Fruit fly (Drosophila melanogaster): ENCODE measurements around the gene f-cup.
A peak's percentile ranks its signal among the peaks of the same experiment; 100 is the strongest.

Gene f-cup

DNA sequence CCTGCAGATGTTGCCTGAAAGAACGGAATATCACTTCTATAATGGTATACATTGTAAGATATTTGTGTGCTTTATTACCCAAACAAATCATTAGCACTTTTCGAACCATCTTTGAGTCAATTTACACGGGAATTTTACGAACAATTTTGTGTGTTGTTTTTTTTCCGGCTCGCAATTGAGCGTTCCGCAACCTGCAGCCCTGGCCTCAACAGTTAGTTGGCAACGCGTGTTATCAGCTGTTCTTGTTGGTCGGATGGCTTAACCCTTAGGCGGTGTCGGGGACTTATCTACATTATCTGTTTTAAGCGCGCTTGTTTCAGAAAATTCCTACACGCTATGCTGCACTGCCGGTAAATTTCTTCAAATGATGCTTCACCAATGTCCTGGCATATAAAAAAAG, 10.0 kb upstream of the f-cup start (continued):
- TF ChIP-seq Ets21C (GFP tag; optimal IDR thresholded peaks at IDR 0.05) (no peak), CG3032 (tag; optimal IDR thresholded peaks at IDR 0.05) (no peak), Eip75B (GFP tag; optimal IDR thresholded peaks at IDR 0.05) (no peak), Met (GFP tag; optimal IDR thresholded peaks at IDR 0.05) (no peak), dsx (GFP tag; optimal IDR thresholded peaks at IDR 0.05; ENCODE audit: poor library complexity, severe bottlenecking) (no peak), CG31627 (GFP tag; optimal IDR thresholded peaks at IDR 0.05) (peak; percentile 17), CG11294 (GFP tag; IDR thresholded peaks at IDR 0.05) (no peak), net (GFP tag; optimal IDR thresholded peaks at IDR 0.05) (no peak), CG15336 (GFP tag; IDR thresholded peaks at IDR 0.05) (0 out of 2 replicates have a peak, but pooled peaks have one; percentile 26), CG8319 (GFP tag; optimal IDR thresholded peaks at IDR 0.05) (no peak), Ets96B (tag; optimal IDR thresholded peaks at IDR 0.05) (peak; percentile 6), CG16779 (tag; optimal IDR thresholded peaks at IDR 0.05) (no peak), esn (GFP tag; optimal IDR thresholded peaks at IDR 0.05) (peak; percentile 33), fd85E (GFP tag; optimal IDR thresholded peaks at IDR 0.05) (no peak), svp (GFP tag) (peak; percentile 73), CG8632 (GFP tag; optimal IDR thresholded peaks at IDR 0.05) (no peak), CG8119 (GFP tag; IDR thresholded peaks at IDR 0.05) (no peak), salr (GFP tag; optimal IDR thresholded peaks at IDR 0.05) (no peak), Blimp-1 (GFP tag; optimal IDR thresholded peaks at IDR 0.05) (no peak), topi (GFP tag; optimal IDR thresholded peaks at IDR 0.05) (no peak), Sox15 (GFP tag; optimal IDR thresholded peaks at IDR 0.05) (no peak), CG6808 (GFP tag; optimal IDR thresholded peaks at IDR 0.05) (no peak), ss (GFP tag; optimal IDR thresholded peaks at IDR 0.05) (no peak), acj6 (GFP tag; optimal IDR thresholded peaks at IDR 0.05) (no peak), Gug (GFP tag; IDR thresholded peaks at IDR 0.05) (no peak), pdm3 (GFP tag; optimal IDR thresholded peaks at IDR 0.05) (peak; percentile 12), CG6276 (GFP tag; optimal IDR thresholded peaks at IDR 0.05) (no peak), Hr39 (GFP tag; optimal IDR thresholded peaks at IDR 0.05) (peak; percentile 11), vri (GFP tag; optimal IDR thresholded peaks at IDR 0.05) (no peak), CG9139 (GFP tag; optimal IDR thresholded peaks at IDR 0.05) (no peak), CG10631 (GFP tag; optimal IDR thresholded peaks at IDR 0.05) (no peak), CG7368 (GFP tag; optimal IDR thresholded peaks at IDR 0.05) (no peak), fd59A (GFP tag; optimal IDR thresholded peaks at IDR 0.05) (no peak)

DNA sequence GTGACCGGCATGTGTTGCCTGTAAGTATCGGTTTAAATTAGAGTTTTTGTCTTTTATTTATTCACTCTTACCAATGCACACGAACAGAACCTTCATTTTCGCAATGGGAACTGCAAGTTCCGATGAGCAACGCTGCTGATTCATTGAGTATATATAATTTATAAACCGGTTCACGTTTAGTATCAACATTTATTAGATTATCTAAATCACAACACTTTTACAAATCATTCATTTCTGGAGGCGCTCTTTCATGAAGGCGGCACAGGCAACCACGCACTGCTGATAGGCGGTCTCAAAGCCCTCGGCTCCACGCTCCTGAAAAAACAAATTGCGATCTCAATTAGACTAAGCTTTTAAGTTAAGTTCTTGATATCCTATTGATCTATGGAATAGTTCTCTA, 9.2 kb upstream of the f-cup start, which contains the start of gene Argp:
Argp (minus strand) TSS at position 101 of the 400 bp plus-strand sequence.
- TF ChIP-seq CG6792 (GFP tag; optimal IDR thresholded peaks at IDR 0.05) (no peak), CG8119 (GFP tag; IDR thresholded peaks at IDR 0.05) (no peak), fd85E (GFP tag; optimal IDR thresholded peaks at IDR 0.05) (no peak), CG32006 (GFP tag; optimal IDR thresholded peaks at IDR 0.05) (no peak), acj6 (GFP tag; optimal IDR thresholded peaks at IDR 0.05) (no peak), CG8319 (GFP tag; optimal IDR thresholded peaks at IDR 0.05) (no peak), fkh (GFP tag; optimal IDR thresholded peaks at IDR 0.05) (no peak), CG3919 (GFP tag; optimal IDR thresholded peaks at IDR 0.05) (no peak), Eip93F (GFP tag; optimal IDR thresholded peaks at IDR 0.05) (no peak), CG15336 (GFP tag; IDR thresholded peaks at IDR 0.05) (no peak), CG7368 (GFP tag; optimal IDR thresholded peaks at IDR 0.05) (no peak)

DNA sequence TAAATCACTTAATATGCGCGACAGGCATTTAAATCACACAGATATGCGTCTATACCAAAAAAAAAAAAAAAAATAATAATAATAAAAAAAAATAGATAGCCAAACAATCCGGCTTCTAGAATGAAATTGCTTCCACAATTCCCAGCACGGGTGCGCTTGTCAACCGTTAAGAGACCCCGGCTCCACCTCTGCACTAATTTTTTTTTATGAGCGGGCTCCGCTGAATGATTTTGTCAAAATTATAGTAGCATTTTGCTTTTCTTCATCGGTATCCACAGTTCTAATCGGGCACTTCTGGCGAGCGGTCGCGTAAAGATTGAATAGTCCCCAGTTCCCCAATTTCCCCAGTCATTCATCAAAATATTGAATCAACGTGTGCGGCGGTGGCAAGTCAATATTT, 5.8 kb upstream of the f-cup start, which contains the start of gene Adgf-C:
Adgf-C (plus strand) TSS at position 301 of the 400 bp plus-strand sequence.
- TF ChIP-seq acj6 (GFP tag; optimal IDR thresholded peaks at IDR 0.05) (no peak), CG15336 (GFP tag; IDR thresholded peaks at IDR 0.05) (no peak), Hr38 (GFP tag; optimal IDR thresholded peaks at IDR 0.05) (no peak), fkh (GFP tag; optimal IDR thresholded peaks at IDR 0.05) (no peak), topi (GFP tag; optimal IDR thresholded peaks at IDR 0.05) (no peak), net (GFP tag; optimal IDR thresholded peaks at IDR 0.05) (no peak), CG8119 (GFP tag; IDR thresholded peaks at IDR 0.05) (no peak), CG8319 (GFP tag; optimal IDR thresholded peaks at IDR 0.05) (no peak), esn (GFP tag; optimal IDR thresholded peaks at IDR 0.05) (no peak)
